Worm (Caenorhabditis elegans): ENCODE results near the gene fbxb-82.

- TF ChIP-seq egl-27 (tag; optimal IDR thresholded peaks at IDR 0.05) (no peak), nhr-28 (tag; optimal IDR thresholded peaks at IDR 0.05) (no peak), eor-1 (tag; optimal IDR thresholded peaks at IDR 0.05) (no peak), zag-1 (tag; optimal IDR thresholded peaks at IDR 0.05) (no peak), elt-3 (tag; optimal IDR thresholded peaks at IDR 0.05) (no peak), snpc-4 (tag; optimal IDR thresholded peaks at IDR 0.05) (no peak), nhr-25 (tag; optimal IDR thresholded peaks at IDR 0.05) (no peak), nhr-11 (tag; optimal IDR thresholded peaks at IDR 0.05) (no peak), fos-1 (tag; optimal IDR thresholded peaks at IDR 0.05) (no peak), unc-39 (tag; optimal IDR thresholded peaks at IDR 0.05) (no peak), nhr-76 (tag; optimal IDR thresholded peaks at IDR 0.05) (no peak), pha-4 (tag; optimal IDR thresholded peaks at IDR 0.05) (no peak)
Measured at ce11 chrIII:179123-179592, 36.1 kb upstream of the fbxb-82 start, which contains the start of gene F40G9.6.
